Fruit fly (Drosophila melanogaster) whole organism, embryonic: Measurements from ENCODE around the gene Or33b.
A peak's percentile ranks its signal among the peaks of the same experiment; 100 is the strongest.

Source experiments
- ATbp ChIP-seq: fragments of 200-800 bp; sonication (Bioruptor generic); optimal IDR thresholded peaks from 2 replicates; lab custom pipeline; 2017; ENCODE audit warnings: missing biosample characterization, mild to moderate bottlenecking, missing genetic modification characterization, missing genetic modification reagents
- Asciz ChIP-seq: fragments of 200-800 bp; sonication (Bioruptor generic); optimal IDR thresholded peaks from 2 replicates; lab custom pipeline; 2017; ENCODE audit warnings: missing biosample characterization, mild to moderate bottlenecking, missing genetic modification characterization, missing genetic modification reagents
- BEAF-32 ChIP-seq: fragments of 200-800 bp; sonication (Bioruptor generic); optimal IDR thresholded peaks from 3 replicates; lab custom pipeline; 2017; ENCODE audit warnings: missing biosample characterization, missing genetic modification characterization, mild to moderate bottlenecking, moderate library complexity, missing genetic modification reagents
- CG10959 ChIP-seq: fragments of 200-800 bp; sonication (Bioruptor generic); IDR thresholded peaks from 2 replicates; pipeline ENCODE4 v1.3.6; 2022; ENCODE audit warnings: missing biosample characterization, missing genetic modification characterization
- CG10979 ChIP-seq: fragments of 200-800 bp; sonication (Bioruptor generic); optimal IDR thresholded peaks from 2 replicates; lab custom pipeline; 2018; ENCODE audit warnings: missing biosample characterization, mild to moderate bottlenecking, missing genetic modification characterization, moderate library complexity
- CG11456 ChIP-seq: fragments of 200-800 bp; sonication (Bioruptor generic); IDR thresholded peaks from 3 replicates; pipeline ENCODE4 v1.3.6; 2022; ENCODE audit warnings: missing biosample characterization, missing genetic modification characterization
- CG1233 ChIP-seq: fragments of 200-800 bp; sonication (Bioruptor generic); optimal IDR thresholded peaks from 4 replicates; lab custom pipeline; 2018; ENCODE audit warnings: missing biosample characterization, mild to moderate bottlenecking, missing genetic modification characterization
- CG17186 ChIP-seq: fragments of 200-800 bp; sonication (Bioruptor generic); optimal IDR thresholded peaks from 3 replicates; lab custom pipeline; 2017; ENCODE audit warnings: missing biosample characterization, missing genetic modification reagents, missing genetic modification characterization
- CG17359 ChIP-seq: fragments of 200-800 bp; sonication (Bioruptor generic); optimal IDR thresholded peaks from 3 replicates; lab custom pipeline; 2018; ENCODE audit warnings: missing biosample characterization, mild to moderate bottlenecking, missing genetic modification characterization, moderate library complexity
- CG17385 ChIP-seq: fragments of 200-800 bp; sonication (Bioruptor generic); optimal IDR thresholded peaks from 3 replicates; lab custom pipeline; 2018; ENCODE audit warnings: missing biosample characterization, mild to moderate bottlenecking, missing genetic modification characterization
- CG18011 ChIP-seq: fragments of 200-800 bp; sonication (Bioruptor generic); optimal IDR thresholded peaks from 2 replicates; lab custom pipeline; 2017; ENCODE audit warnings: missing biosample characterization, missing genetic modification characterization, mild to moderate bottlenecking, moderate library complexity, missing genotype
- CG18476 ChIP-seq: fragments of 200-800 bp; sonication (Bioruptor generic); optimal IDR thresholded peaks from 2 replicates; lab custom pipeline; 2016; ENCODE audit warnings: missing biosample characterization, mild to moderate bottlenecking, missing genetic modification characterization
- CG18764 ChIP-seq: fragments of 200-800 bp; sonication (Bioruptor generic); optimal IDR thresholded peaks from 3 replicates; lab custom pipeline; 2016; ENCODE audit warnings: missing biosample characterization, missing genetic modification characterization
- CG31441 ChIP-seq: fragments of 200-800 bp; sonication (Bioruptor generic); IDR thresholded peaks from 2 replicates; pipeline ENCODE4 v1.3.6; 2022; ENCODE audit warnings: missing biosample characterization, missing genetic modification characterization
- CG4328 ChIP-seq: fragments of 200-800 bp; sonication (Bioruptor generic); optimal IDR thresholded peaks from 3 replicates; lab custom pipeline; 2017; ENCODE audit warnings: missing biosample characterization, missing genetic modification reagents, missing genetic modification characterization
- CG43689 ChIP-seq: fragments of 200-800 bp; sonication (Bioruptor generic); IDR thresholded peaks from 2 replicates; pipeline ENCODE4 v1.3.6; 2022; ENCODE audit warnings: missing biosample characterization, missing genetic modification characterization
- CG4424 ChIP-seq: fragments of 200-800 bp; sonication (Bioruptor generic); optimal IDR thresholded peaks from 3 replicates; lab custom pipeline; 2016; ENCODE audit warnings: missing biosample characterization, missing genetic modification characterization
- CG5245 ChIP-seq: fragments of 200-800 bp; sonication (Bioruptor generic); optimal IDR thresholded peaks from 3 replicates; lab custom pipeline; 2016; ENCODE audit warnings: missing biosample characterization, missing genetic modification characterization
- CG6254 ChIP-seq: fragments of 200-800 bp; sonication (Bioruptor generic); optimal IDR thresholded peaks from 3 replicates; lab custom pipeline; 2017; ENCODE audit warnings: mild to moderate bottlenecking, missing biosample characterization, missing genetic modification reagents, missing genetic modification characterization
- CG6654 ChIP-seq: fragments of 200-800 bp; sonication (Bioruptor generic); optimal IDR thresholded peaks from 2 replicates; lab custom pipeline; 2017; ENCODE audit warnings: missing biosample characterization, mild to moderate bottlenecking, missing genetic modification characterization
- CG9876 ChIP-seq: fragments of 200-800 bp; sonication (Bioruptor generic); optimal IDR thresholded peaks from 2 replicates; lab custom pipeline; 2016; ENCODE audit warnings: missing biosample characterization, missing genetic modification characterization
- CoRest ChIP-seq: fragments of 200-800 bp; sonication (Bioruptor generic); optimal IDR thresholded peaks from 3 replicates; lab custom pipeline; 2018; ENCODE audit warnings: missing biosample characterization, mild to moderate bottlenecking, missing genetic modification characterization, moderate library complexity
- Dbx ChIP-seq: fragments of 200-800 bp; sonication (Bioruptor generic); IDR thresholded peaks from 3 replicates; pipeline ENCODE4 v1.3.6; 2022; ENCODE audit warnings: missing biosample characterization, missing genetic modification characterization
- Eip74EF ChIP-seq, 2 experiments: fragments of 200-800 bp in 1 of 2; fragments of >200 bp in 1 of 2; sonication (Bioruptor generic) in 1 of 2; optimal IDR thresholded peaks; 2 replicates each; lab custom pipeline; 2017 to 2019; ENCODE audit warnings: missing biosample characterization in 2 of 2, missing genetic modification characterization in 2 of 2, mild to moderate bottlenecking in 1 of 2, moderate library complexity in 1 of 2
- Ets65A ChIP-seq: fragments of 200-800 bp; sonication (Bioruptor generic); peaks from one replicate; lab custom pipeline; 2016; ENCODE audit warnings: missing biosample characterization, missing genetic modification characterization
- HLH3B ChIP-seq: fragments of 200-800 bp; sonication (Bioruptor generic); IDR thresholded peaks from 2 replicates; pipeline ENCODE4 v1.3.6; 2022; ENCODE audit warnings: missing biosample characterization, missing genetic modification characterization
- HmgZ ChIP-seq: fragments of 200-800 bp; sonication (Bioruptor generic); optimal IDR thresholded peaks from 2 replicates; lab custom pipeline; 2018; ENCODE audit warnings: missing biosample characterization, mild to moderate bottlenecking, missing genetic modification characterization
- Jarid2 ChIP-seq: fragments of 200-800 bp; sonication (Bioruptor generic); optimal IDR thresholded peaks from 3 replicates; lab custom pipeline; 2017; ENCODE audit warnings: mild to moderate bottlenecking, missing biosample characterization, missing genetic modification reagents, missing genetic modification characterization
- Kr ChIP-seq: fragments of 200-800 bp; sonication (Bioruptor generic); optimal IDR thresholded peaks from 2 replicates; lab custom pipeline; 2017; ENCODE audit warnings: missing biosample characterization, mild to moderate bottlenecking, missing genetic modification characterization
- Med ChIP-seq: fragments of 200-800 bp; sonication (Bioruptor generic); peaks from one replicate; lab custom pipeline; 2016; ENCODE audit warnings: missing biosample characterization, missing genetic modification characterization, mild to moderate bottlenecking, inconsistent platforms, moderate library complexity
- Nf-YB ChIP-seq: fragments of 200-800 bp; sonication (Bioruptor generic); optimal IDR thresholded peaks from 3 replicates; lab custom pipeline; 2019; ENCODE audit warnings: missing biosample characterization, mild to moderate bottlenecking, missing genetic modification characterization, moderate library complexity
- Sry-δ ChIP-seq: fragments of 200-800 bp; sonication (Bioruptor generic); optimal IDR thresholded peaks from 2 replicates; lab custom pipeline; 2016; ENCODE audit warnings: missing biosample characterization, missing genetic modification characterization
- btn ChIP-seq: fragments of 200-800 bp; sonication (Bioruptor generic); optimal IDR thresholded peaks from 2 replicates; lab custom pipeline; 2016; ENCODE audit warnings: missing biosample characterization, missing genetic modification characterization
- chm ChIP-seq: fragments of 200-800 bp; sonication (Bioruptor generic); IDR thresholded peaks from 2 replicates; pipeline ENCODE4 v1.3.6; 2022; ENCODE audit warnings: missing biosample characterization, missing genetic modification characterization
- ci ChIP-seq: fragments of 200-800 bp; sonication (Bioruptor generic); IDR thresholded peaks from 3 replicates; pipeline ENCODE4 v1.3.6; 2022; ENCODE audit warnings: missing biosample characterization, missing genetic modification characterization
- danr ChIP-seq: fragments of 200-800 bp; sonication (Bioruptor generic); IDR thresholded peaks from 2 replicates; pipeline ENCODE4 v1.3.6; 2022; ENCODE audit warnings: missing biosample characterization, missing genetic modification characterization
- dysf ChIP-seq: fragments of 200-800 bp; sonication (Bioruptor generic); IDR thresholded peaks from 3 replicates; pipeline ENCODE4 v1.3.6; 2022; ENCODE audit warnings: missing biosample characterization, missing genetic modification characterization
- jumu ChIP-seq: fragments of 200-800 bp; sonication (Bioruptor generic); optimal IDR thresholded peaks from 3 replicates; lab custom pipeline; 2016; ENCODE audit warnings: missing biosample characterization, missing genetic modification characterization
- kni ChIP-seq: fragments of 200-800 bp; sonication (Bioruptor generic); optimal IDR thresholded peaks from 3 replicates; lab custom pipeline; 2017; ENCODE audit warnings: mild to moderate bottlenecking, missing biosample characterization, missing genetic modification reagents, missing genetic modification characterization
- nau ChIP-seq: fragments of 200-800 bp; sonication (Bioruptor generic); optimal IDR thresholded peaks from 3 replicates; lab custom pipeline; 2017; ENCODE audit warnings: missing biosample characterization, mild to moderate bottlenecking, missing genetic modification characterization, missing genetic modification reagents
- oc ChIP-seq: fragments of 200-800 bp; sonication (Bioruptor generic); optimal IDR thresholded peaks from 2 replicates; lab custom pipeline; 2018; ENCODE audit warnings: missing biosample characterization, mild to moderate bottlenecking, missing genetic modification characterization, moderate library complexity
- onecut ChIP-seq: fragments of 200-800 bp; sonication (Bioruptor generic); IDR thresholded peaks from 2 replicates; pipeline ENCODE4 v1.3.6; 2022; ENCODE audit warnings: missing biosample characterization, missing genetic modification characterization
- pb ChIP-seq: fragments of 200-800 bp; sonication (Bioruptor generic); optimal IDR thresholded peaks from 3 replicates; lab custom pipeline; 2016; ENCODE audit warnings: missing biosample characterization, missing genetic modification characterization
- sd ChIP-seq: fragments of 200-800 bp; sonication (Bioruptor generic); optimal IDR thresholded peaks from 3 replicates; lab custom pipeline; 2018; ENCODE audit warnings: missing biosample characterization, mild to moderate bottlenecking, missing genetic modification characterization, moderate library complexity
- sens ChIP-seq: fragments of 200-800 bp; sonication (Bioruptor generic); peaks from one replicate; lab custom pipeline; 2016; ENCODE audit warnings: missing biosample characterization, missing genetic modification characterization
- slp2 ChIP-seq: fragments of 200-800 bp; sonication (Bioruptor generic); optimal IDR thresholded peaks from 2 replicates; lab custom pipeline; 2016; ENCODE audit warnings: missing biosample characterization, missing genetic modification characterization
- sqz ChIP-seq: fragments of 200-800 bp; sonication (Bioruptor generic); optimal IDR thresholded peaks from 3 replicates; lab custom pipeline; 2018; ENCODE audit warnings: missing biosample characterization, mild to moderate bottlenecking, missing genetic modification characterization
- trh ChIP-seq: fragments of 200-800 bp; sonication (Bioruptor generic); optimal IDR thresholded peaks from 2 replicates; lab custom pipeline; 2016; ENCODE audit warnings: missing biosample characterization, missing genetic modification characterization
- vvl ChIP-seq: fragments of 200-800 bp; sonication (Bioruptor generic); IDR thresholded peaks from 2 replicates; pipeline ENCODE4 v1.3.6; 2022; ENCODE audit warnings: missing biosample characterization, missing genetic modification characterization
- zfh1 ChIP-seq: fragments of 200-800 bp; sonication (Bioruptor generic); IDR thresholded peaks from 3 replicates; pipeline ENCODE4 v1.3.6; 2022; ENCODE audit warnings: missing biosample characterization, missing genetic modification characterization

Gene Or33b

DNA sequence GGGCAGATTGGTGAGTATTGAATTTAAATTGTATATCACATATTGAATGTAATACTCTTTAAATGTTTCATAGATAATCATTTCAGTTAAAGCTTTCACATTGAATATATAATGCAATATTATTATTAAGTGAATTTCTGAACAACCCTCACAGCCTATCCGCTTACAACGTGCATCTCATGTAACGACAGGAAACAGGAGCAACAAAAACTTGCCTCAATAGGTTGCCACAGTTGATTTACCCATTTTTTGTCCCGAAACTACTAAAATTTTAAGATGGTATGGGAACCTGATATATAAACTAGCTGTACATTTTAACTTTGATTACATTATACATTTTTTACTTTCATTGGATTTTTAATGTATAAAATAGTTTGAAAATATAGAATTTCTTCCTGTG, 22.7 kb downstream of the Or33b start:
- peak; percentile 20 for TF ChIP-seq Med
- TF ChIP-seq Ets65A = peak; percentile 67
- no peak for TF ChIP-seq HmgZ (tag; lab: Kevin White, UChicago)
- peak; percentile 21 for TF ChIP-seq CG18476 (GFP tag; lab: Kevin White, UChicago)
- TF ChIP-seq jumu = no peak
- no peak for TF ChIP-seq Nf-YB (GFP tag; lab: Kevin White, UChicago)
- TF ChIP-seq Dbx (GFP tag; lab: Robert Waterston, UW) = no peak
- no peak for TF ChIP-seq danr (GFP tag; lab: Robert Waterston, UW)
- TF ChIP-seq CG17359 (tag; lab: Kevin White, UChicago) = no peak

dm6 chr2L:11960909-11961308, 24.9 kb downstream of the Or33b start:
- TF ChIP-seq CG10959 (GFP tag; lab: Robert Waterston, UW) = no peak
- TF ChIP-seq CG11456 (GFP tag; lab: Robert Waterston, UW) = no peak
- peak; percentile 4 for TF ChIP-seq ATbp (GFP tag; lab: Kevin White, UChicago)
- no peak for TF ChIP-seq CG18764 (GFP tag; lab: Kevin White, UChicago)
- peak; percentile 56; the same call in 1 of the 2 replicates for TF ChIP-seq vvl (GFP tag; lab: Robert Waterston, UW)
- TF ChIP-seq CG4424 (GFP tag; lab: Kevin White, UChicago) = no peak
- peak; percentile 59 for TF ChIP-seq sqz (GFP tag; lab: Kevin White, UChicago)
- TF ChIP-seq CG17385 (GFP tag; lab: Kevin White, UChicago) = no peak
- TF ChIP-seq Eip74EF (GFP tag; optimal IDR thresholded peaks at IDR 0.05; lab: Kevin White, UChicago) = peak in 1 of 2 experiments; percentile 25
- TF ChIP-seq onecut = no peak
- TF ChIP-seq CG6254 (GFP tag; lab: Kevin White, UChicago) = no peak
- no peak for TF ChIP-seq chm (GFP tag; lab: Robert Waterston, UW)
- TF ChIP-seq kni (GFP tag; lab: Kevin White, UChicago) = peak; percentile 29
- peak; percentile 17 for TF ChIP-seq Asciz (GFP tag; lab: Kevin White, UChicago)
- no peak for TF ChIP-seq Kr (GFP tag; lab: Kevin White, UChicago)
- TF ChIP-seq sens (GFP tag; lab: Kevin White, UChicago) = peak; percentile 85
- TF ChIP-seq CG5245 (GFP tag; lab: Kevin White, UChicago) = no peak
- TF ChIP-seq slp2 (GFP tag; lab: Kevin White, UChicago) = no peak
- no peak for TF ChIP-seq CG1233 (GFP tag; lab: Kevin White, UChicago)
- TF ChIP-seq nau (GFP tag; lab: Kevin White, UChicago) = peak; percentile 16
- no peak for TF ChIP-seq zfh1
- TF ChIP-seq CoRest (tag; lab: Kevin White, UChicago) = no peak
- TF ChIP-seq BEAF-32 = no peak
- TF ChIP-seq CG43689 (GFP tag; lab: Robert Waterston, UW) = no peak
- TF ChIP-seq ci = 0 out of 3 replicates have a peak, but pooled peaks have one; percentile 28
- no peak for TF ChIP-seq CG10979
- no peak for TF ChIP-seq CG17186 (GFP tag; lab: Kevin White, UChicago)
- TF ChIP-seq sd (tag; lab: Kevin White, UChicago) = no peak
- peak; percentile 57 for TF ChIP-seq oc
- TF ChIP-seq CG31441 (GFP tag; lab: Robert Waterston, UW) = 0 out of 2 replicates have a peak, but pooled peaks have one; percentile 16
- no peak for TF ChIP-seq CG18011
- TF ChIP-seq dysf (GFP tag; lab: Robert Waterston, UW) = no peak
- no peak for TF ChIP-seq CG9876 (GFP tag; lab: Kevin White, UChicago)
- no peak for TF ChIP-seq btn (GFP tag; lab: Kevin White, UChicago)
- no peak for TF ChIP-seq Sry-δ
- no peak for TF ChIP-seq CG6654 (GFP tag; lab: Kevin White, UChicago)
- no peak for TF ChIP-seq CG4328 (GFP tag; lab: Kevin White, UChicago)
- no peak for TF ChIP-seq pb (GFP tag; lab: Kevin White, UChicago)
- TF ChIP-seq Jarid2 (GFP tag; lab: Kevin White, UChicago) = no peak
- TF ChIP-seq trh (GFP tag; lab: Kevin White, UChicago) = no peak
- TF ChIP-seq HLH3B (GFP tag; lab: Robert Waterston, UW) = no peak
